Fruit fly (Drosophila melanogaster): ENCODE measurements around the gene U4-U6-60K.

Gene U4-U6-60K

dm6 chr3L:17532197-17532596, 18.5 kb upstream of the U4-U6-60K start (continued):
- TF ChIP-seq CG12942 (GFP tag; optimal IDR thresholded peaks at IDR 0.05), result no peak
- TF ChIP-seq CG10979 (tag; optimal IDR thresholded peaks at IDR 0.05), result peak; percentile 56
- TF ChIP-seq CG12299 (tag; optimal IDR thresholded peaks at IDR 0.05), result no peak
- no peak for TF ChIP-seq crc (GFP tag; optimal IDR thresholded peaks at IDR 0.05)
- TF ChIP-seq eve (GFP tag; optimal IDR thresholded peaks at IDR 0.05), result peak in 1 of 2 experiments; percentile 19
- TF ChIP-seq gro (GFP tag; optimal IDR thresholded peaks at IDR 0.05), result no peak
- TF ChIP-seq onecut (GFP tag; IDR thresholded peaks at IDR 0.05), result 0 out of 2 replicates have a peak, but pooled peaks have one; percentile 10
- no peak for TF ChIP-seq CG9797 (GFP tag; optimal IDR thresholded peaks at IDR 0.05)
- TF ChIP-seq dmrt11E (tag; optimal IDR thresholded peaks at IDR 0.05), result peak; percentile 47
- peak; percentile 60 for TF ChIP-seq CG12391 (tag; optimal IDR thresholded peaks at IDR 0.05)
- TF ChIP-seq aop (GFP tag; IDR thresholded peaks at IDR 0.05), result no peak
- TF ChIP-seq CG7556 (GFP tag; optimal IDR thresholded peaks at IDR 0.05), result peak; percentile 41
- TF ChIP-seq CG9817 (tag; optimal IDR thresholded peaks at IDR 0.05), result no peak
- TF ChIP-seq Sox102F (GFP tag; optimal IDR thresholded peaks at IDR 0.05), result peak; percentile 56
- TF ChIP-seq CG9727 (GFP tag; optimal IDR thresholded peaks at IDR 0.05), result peak; percentile 34
- TF ChIP-seq CG4282 (GFP tag; optimal IDR thresholded peaks at IDR 0.05), result no peak
- TF ChIP-seq CG17361 (GFP tag; IDR thresholded peaks at IDR 0.05), result peak; percentile 51; the same call in 2 of the 3 replicates
- peak; percentile 54 for TF ChIP-seq CG8388 (GFP tag; optimal IDR thresholded peaks at IDR 0.05)
- no peak for TF ChIP-seq CG10321 (GFP tag; IDR thresholded peaks at IDR 0.05)
- peak; percentile 48 for TF ChIP-seq CG13424 (tag; optimal IDR thresholded peaks at IDR 0.05)
- peak; percentile 54 for TF ChIP-seq slbo (GFP tag; IDR thresholded peaks at IDR 0.05)
- TF ChIP-seq CTCF (GFP tag; optimal IDR thresholded peaks at IDR 0.05), result no peak
- TF ChIP-seq fd64A (GFP tag; optimal IDR thresholded peaks at IDR 0.05), result no peak
- peak; percentile 7 for TF ChIP-seq CG17829 (tag; optimal IDR thresholded peaks at IDR 0.05)
- TF ChIP-seq CG12219 (GFP tag; optimal IDR thresholded peaks at IDR 0.05), result no peak
- no peak for TF ChIP-seq NFAT (GFP tag; IDR thresholded peaks at IDR 0.05)
- no peak for TF ChIP-seq CG16863 (GFP tag; optimal IDR thresholded peaks at IDR 0.05)
- 0 out of 2 replicates have a peak, but pooled peaks have one; percentile 6 for TF ChIP-seq Nf-YA (GFP tag; IDR thresholded peaks at IDR 0.05)
- no peak for TF ChIP-seq CG4404 (GFP tag; IDR thresholded peaks at IDR 0.05)
- peak; percentile 19 for TF ChIP-seq fd96Cb (tag; optimal IDR thresholded peaks at IDR 0.05)
- no peak for TF ChIP-seq Hr39 (optimal IDR thresholded peaks at IDR 0.05)
- no peak for TF ChIP-seq D (optimal IDR thresholded peaks at IDR 0.05)
- TF ChIP-seq D (GFP tag; optimal IDR thresholded peaks at IDR 0.05), result no peak
- TF ChIP-seq lbe (GFP tag; optimal IDR thresholded peaks at IDR 0.05), result no peak
- peak; percentile 49 for TF ChIP-seq CG15601 (tag; optimal IDR thresholded peaks at IDR 0.05)
- no peak for TF ChIP-seq sqz (GFP tag; optimal IDR thresholded peaks at IDR 0.05)
- no peak for TF ChIP-seq stc (GFP tag; IDR thresholded peaks at IDR 0.05)
- no peak for TF ChIP-seq CG34422 (GFP tag; IDR thresholded peaks at IDR 0.05)
- TF ChIP-seq CG3847 (GFP tag; IDR thresholded peaks at IDR 0.05), result 0 out of 2 replicates have a peak, but pooled peaks have one; percentile 22
- no peak for TF ChIP-seq CG2889 (GFP tag; IDR thresholded peaks at IDR 0.05)
- TF ChIP-seq Sox100B (GFP tag; optimal IDR thresholded peaks at IDR 0.05), result peak; percentile 28
- TF ChIP-seq Xbp1 (GFP tag; optimal IDR thresholded peaks at IDR 0.05), result peak; percentile 20
- TF ChIP-seq ATbp (GFP tag; optimal IDR thresholded peaks at IDR 0.05), result peak; percentile 31
- TF ChIP-seq Meics (GFP tag; optimal IDR thresholded peaks at IDR 0.05), result peak; percentile 10
- no peak for TF ChIP-seq GATAe (GFP tag; conservative IDR thresholded peaks at IDR 0.05)
- TF ChIP-seq Side (GFP tag; optimal IDR thresholded peaks at IDR 0.05), result no peak
- TF ChIP-seq CG5180 (GFP tag; optimal IDR thresholded peaks at IDR 0.05), result no peak
- no peak for TF ChIP-seq BtbVII (GFP tag; optimal IDR thresholded peaks at IDR 0.05)
- peak; percentile 50; the same call in 1 of the 3 replicates for TF ChIP-seq CG11695 (GFP tag; IDR thresholded peaks at IDR 0.05)
- peak; percentile 57 for TF ChIP-seq unpg (GFP tag; optimal IDR thresholded peaks at IDR 0.05)
- no peak for TF ChIP-seq CG8281 (tag; optimal IDR thresholded peaks at IDR 0.05)
- TF ChIP-seq nmo (GFP tag; optimal IDR thresholded peaks at IDR 0.05), result peak; percentile 49
